Worm (Caenorhabditis elegans) whole organism, young adult: Measurements from ENCODE around the gene K02H11.9.
A peak's percentile ranks its signal among the peaks of the same experiment; 100 is the strongest.
"Not testable (repeated sequence)": the region's sequence is repeated elsewhere in the genome, so short reads cannot be mapped to it uniquely, and the experiment has no call there.

Experiments
- B0035.1 ChIP-seq: sonication (generic microtip); optimal IDR thresholded peaks from 2 replicates; lab custom pipeline; 2016; ENCODE audit warnings: missing genetic modification characterization, mild to moderate bottlenecking, missing compliant biosample characterization, missing genotype, missing genetic modification reagents
- B0261.1 ChIP-seq: sonication (generic microtip); optimal IDR thresholded peaks from 2 replicates; lab custom pipeline; 2016; ENCODE audit warnings: mild to moderate bottlenecking, missing genetic modification characterization, moderate library complexity, missing compliant biosample characterization
- C17E4.6 ChIP-seq: fragments of 200-800 bp; sonication (Bioruptor generic); IDR thresholded peaks from 2 replicates; pipeline ENCODE4 v1.3.6; 2022; ENCODE audit warnings: missing genetic modification reagents, missing genetic modification characterization, missing compliant biosample characterization
- F22D6.2 ChIP-seq: sonication (generic microtip); optimal IDR thresholded peaks from 2 replicates; lab custom pipeline; 2016; ENCODE audit warnings: mild to moderate bottlenecking, missing genetic modification characterization, missing compliant biosample characterization
- F23B12.7 ChIP-seq: sonication (generic microtip); optimal IDR thresholded peaks from 2 replicates; lab custom pipeline; 2017; ENCODE audit warnings: missing genetic modification characterization, mild to moderate bottlenecking, missing compliant biosample characterization, antibody characterized with exemption, moderate library complexity; ENCODE audit not compliant: insufficient read depth
- F37B4.10 ChIP-seq: fragments of 200-800 bp; sonication (Bioruptor generic); IDR thresholded peaks from 2 replicates; pipeline ENCODE4 v1.3.6; 2022; ENCODE audit warnings: missing genetic modification characterization, missing compliant biosample characterization
- F49E8.2 ChIP-seq: sonication (generic microtip); optimal IDR thresholded peaks from 3 replicates; lab custom pipeline; 2017; ENCODE audit warnings: missing genetic modification characterization, mild to moderate bottlenecking, missing compliant biosample characterization, antibody characterized with exemption, moderate library complexity; ENCODE audit not compliant: insufficient read depth
- F57A8.1 ChIP-seq: fragments of 200-800 bp; sonication (Bioruptor generic); optimal IDR thresholded peaks from 2 replicates; lab custom pipeline; 2018; ENCODE audit warnings: mild to moderate bottlenecking, missing genetic modification characterization, moderate library complexity, missing compliant biosample characterization
- Y53G8AR.9 ChIP-seq: fragments of 200-800 bp; sonication (Bioruptor generic); conservative IDR thresholded peaks from 2 replicates; pipeline ENCODE4 v1.3.6; 2022; ENCODE audit warnings: missing genetic modification reagents, missing genetic modification characterization, missing compliant biosample characterization
- Y56A3A.18 ChIP-seq: fragments of 200-800 bp; sonication (Bioruptor generic); IDR thresholded peaks from 2 replicates; pipeline ENCODE4 v1.3.6; 2022; ENCODE audit warnings: missing genetic modification reagents, missing genetic modification characterization, missing compliant biosample characterization
- Y79H2A.3 ChIP-seq: fragments of 200-800 bp; sonication (Bioruptor generic); conservative IDR thresholded peaks from 2 replicates; pipeline ENCODE4 v1.3.6; 2022; ENCODE audit warnings: missing genetic modification reagents, missing genetic modification characterization, missing compliant biosample characterization
- ZK185.1 ChIP-seq: sonication (generic microtip); optimal IDR thresholded peaks from 2 replicates; lab custom pipeline; 2016; ENCODE audit warnings: mild to moderate bottlenecking, missing genetic modification characterization, missing compliant biosample characterization; ENCODE audit not compliant: poor library complexity, severe bottlenecking
- akir-1 ChIP-seq: fragments of 200-800 bp; sonication (Bioruptor generic); optimal IDR thresholded peaks from 2 replicates; lab custom pipeline; 2018; ENCODE audit warnings: mild to moderate bottlenecking, missing genetic modification characterization, moderate library complexity, missing compliant biosample characterization
- aptf-3 ChIP-seq: fragments of 200-800 bp; sonication (Bioruptor generic); IDR thresholded peaks from 2 replicates; pipeline ENCODE4 v1.3.6; 2022; ENCODE audit warnings: missing genetic modification characterization, missing compliant biosample characterization
- attf-6 ChIP-seq: fragments of 200-800 bp; sonication (Bioruptor generic); IDR thresholded peaks from 2 replicates; pipeline ENCODE4 v1.3.6; 2022; ENCODE audit warnings: missing genetic modification reagents, missing genetic modification characterization, missing compliant biosample characterization
- cebp-2 ChIP-seq: fragments of 200-800 bp; sonication (Bioruptor generic); IDR thresholded peaks from 2 replicates; pipeline ENCODE4 v1.3.6; 2022; ENCODE audit warnings: missing genetic modification characterization, missing compliant biosample characterization
- ceh-40 ChIP-seq: fragments of 200-800 bp; sonication (Bioruptor generic); IDR thresholded peaks from 2 replicates; pipeline ENCODE4 v1.3.6; 2022; ENCODE audit warnings: missing genetic modification characterization, missing compliant biosample characterization
- die-1 ChIP-seq: sonication (generic microtip); optimal IDR thresholded peaks from 2 replicates; lab custom pipeline; 2016; ENCODE audit warnings: missing genotype, mild to moderate bottlenecking, missing genetic modification characterization, missing compliant biosample characterization
- egl-44 ChIP-seq: fragments of 200-800 bp; sonication (Bioruptor generic); IDR thresholded peaks from 2 replicates; pipeline ENCODE4 v1.3.6; 2022; ENCODE audit warnings: missing genetic modification reagents, missing genetic modification characterization, missing compliant biosample characterization
- ekl-4 ChIP-seq: fragments of 200-800 bp; sonication (Bioruptor generic); IDR thresholded peaks from 2 replicates; pipeline ENCODE4 v1.3.6; 2022; ENCODE audit warnings: missing genetic modification reagents, missing genetic modification characterization, missing compliant biosample characterization
- hmg-20 ChIP-seq: fragments of 200-800 bp; sonication (Bioruptor generic); IDR thresholded peaks from 2 replicates; pipeline ENCODE4 v1.3.6; 2022; ENCODE audit warnings: missing genetic modification reagents, missing genetic modification characterization, missing compliant biosample characterization
- let-526 ChIP-seq: fragments of 200-800 bp; sonication (Bioruptor generic); IDR thresholded peaks from 2 replicates; pipeline ENCODE4 v1.3.6; 2022; ENCODE audit warnings: missing genetic modification reagents, missing genetic modification characterization, missing compliant biosample characterization
- lsl-1 ChIP-seq: fragments of 200-800 bp; sonication (Bioruptor generic); optimal IDR thresholded peaks from 2 replicates; lab custom pipeline; 2018; ENCODE audit warnings: mild to moderate bottlenecking, missing genetic modification characterization, moderate library complexity, missing compliant biosample characterization
- mcd-1 ChIP-seq: fragments of 200-800 bp; sonication (Bioruptor generic); IDR thresholded peaks from 2 replicates; pipeline ENCODE4 v1.3.6; 2022; ENCODE audit warnings: missing genetic modification reagents, missing genetic modification characterization, missing compliant biosample characterization
- mes-4 ChIP-seq: sonication (generic microtip); optimal IDR thresholded peaks from 2 replicates; lab custom pipeline; 2016; ENCODE audit warnings: missing genotype, missing genetic modification characterization, missing compliant biosample characterization
- nfya-1 ChIP-seq: sonication (generic microtip); optimal IDR thresholded peaks from 2 replicates; lab custom pipeline; 2017; ENCODE audit warnings: antibody characterized with exemption, missing compliant biosample characterization, missing genetic modification characterization, borderline replicate concordance; ENCODE audit not compliant: insufficient read depth
- nhr-120 ChIP-seq: fragments of 200-800 bp; sonication (Bioruptor generic); IDR thresholded peaks from 2 replicates; pipeline ENCODE4 v1.3.6; 2022; ENCODE audit warnings: missing genetic modification characterization, missing compliant biosample characterization
- nhr-90 ChIP-seq: sonication (generic microtip); optimal IDR thresholded peaks from 2 replicates; lab custom pipeline; 2016; ENCODE audit warnings: missing genotype, mild to moderate bottlenecking, missing genetic modification characterization, missing compliant biosample characterization
- pbrm-1 ChIP-seq: fragments of 200-800 bp; sonication (Bioruptor generic); IDR thresholded peaks from 2 replicates; pipeline ENCODE4 v1.3.6; 2022; ENCODE audit warnings: missing genetic modification reagents, missing genetic modification characterization, missing compliant biosample characterization
- rcor-1 ChIP-seq: fragments of 200-800 bp; sonication (Bioruptor generic); IDR thresholded peaks from 2 replicates; pipeline ENCODE4 v1.3.6; 2022; ENCODE audit warnings: missing genetic modification reagents, missing genetic modification characterization, missing compliant biosample characterization
- rpc-1 ChIP-seq, 2 experiments: fragments of 150-350 bp in 1 of 2; sonication (generic microtip) in 1 of 2; optimal IDR thresholded peaks; 2 replicates each; lab custom pipeline; 2014 to 2018; ENCODE audit warnings: missing biosample characterization in 1 of 2, missing genetic modification characterization in 1 of 2, missing genetic modification reagents in 1 of 2, missing genotype in 1 of 2
- tbp1 ChIP-seq: fragments of 200-800 bp; sonication (Bioruptor generic); optimal IDR thresholded peaks from 2 replicates; lab custom pipeline; 2018; ENCODE audit warnings: mild to moderate bottlenecking, missing genetic modification characterization, missing compliant biosample characterization
- unc-130 ChIP-seq: sonication (generic microtip); optimal IDR thresholded peaks from 2 replicates; lab custom pipeline; 2016; ENCODE audit warnings: missing genetic modification reagents, missing genetic modification characterization, missing compliant biosample characterization
- unc-62 ChIP-seq: fragments of 150-350 bp; optimal IDR thresholded peaks from 2 replicates; lab custom pipeline; 2014; ENCODE audit warnings: missing biosample characterization, missing genetic modification reagents, missing genetic modification characterization
- xnd-1 ChIP-seq: sonication (generic microtip); optimal IDR thresholded peaks from 2 replicates; lab custom pipeline; 2016; ENCODE audit warnings: missing genotype, missing genetic modification reagents, missing genetic modification characterization, missing compliant biosample characterization
- ztf-25 ChIP-seq: fragments of 200-800 bp; sonication (Bioruptor generic); IDR thresholded peaks from 2 replicates; pipeline ENCODE4 v1.3.6; 2022; ENCODE audit warnings: missing genetic modification reagents, missing genetic modification characterization, missing compliant biosample characterization

The K02H11.9 gene

ce11 chrV:1566776-1567175, 29.9 kb upstream of the K02H11.9 start, which contains the start of gene cdc-25.2:
TSS of gene cdc-25.2 (plus strand) at chrV:1567076.
- TF ChIP-seq nhr-90 (tag; lab: Kevin White, UChicago) (no peak), unc-62 (no peak), mes-4 (tag; lab: Kevin White, UChicago) (no peak), egl-44 (GFP tag; lab: Robert Waterston, UW) (no peak), F37B4.10 (GFP tag; lab: Robert Waterston, UW) (no peak), ZK185.1 (tag; lab: Kevin White, UChicago) (no peak), let-526 (GFP tag; lab: Robert Waterston, UW) (no peak), xnd-1 (no peak), F22D6.2 (tag; lab: Kevin White, UChicago) (no peak), pbrm-1 (GFP tag; lab: Robert Waterston, UW) (no peak), die-1 (tag; lab: Kevin White, UChicago) (no peak), F57A8.1 (no peak), Y56A3A.18 (GFP tag; lab: Robert Waterston, UW) (no peak)
- TF ChIP-seq, all 124 proteins: peak for 0

DNA sequence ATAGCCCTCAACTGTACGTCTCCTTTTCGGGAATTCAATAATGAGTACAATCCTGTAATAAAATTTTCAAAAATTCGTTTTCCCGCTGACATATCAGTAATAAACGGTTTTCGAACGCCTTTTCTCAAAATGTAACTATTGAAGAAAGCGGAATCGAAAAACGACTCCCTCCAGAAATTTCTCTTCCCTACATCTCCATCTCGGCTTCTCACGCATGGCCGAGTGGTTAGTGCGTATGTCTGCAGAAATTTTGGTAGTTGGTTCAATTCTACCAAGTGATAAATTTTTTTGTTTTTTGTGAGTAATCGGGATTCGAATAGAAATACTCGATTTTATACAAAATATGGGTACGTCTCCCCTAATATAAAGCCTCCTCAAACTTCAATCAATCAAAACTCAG, 24.3 kb upstream of the K02H11.9 start:
- TF ChIP-seq egl-44 (GFP tag; lab: Robert Waterston, UW) (peak; percentile 85), rpc-1 (tag; optimal IDR thresholded peaks at IDR 0.05; lab: Kevin White, UChicago) (peak; percentile 49), pbrm-1 (GFP tag; lab: Robert Waterston, UW) (peak; percentile 36; the same call in 1 of the 2 replicates), tbp1 (GFP tag; lab: Kevin White, UChicago) (peak; percentile 83), aptf-3 (0 out of 2 replicates have a peak, but pooled peaks have one; percentile 14), rcor-1 (GFP tag; lab: Robert Waterston, UW) (peak; percentile 67; the same call in 1 of the 2 replicates), attf-6 (GFP tag; lab: Robert Waterston, UW) (peak; percentile 41; the same call in 1 of the 2 replicates), ceh-40 (GFP tag; lab: Robert Waterston, UW) (0 out of 2 replicates have a peak, but pooled peaks have one; percentile 50), nhr-120 (GFP tag; lab: Robert Waterston, UW) (0 out of 2 replicates have a peak, but pooled peaks have one; percentile 85), B0261.1 (tag; lab: Kevin White, UChicago) (peak; percentile 57), hmg-20 (GFP tag; lab: Robert Waterston, UW) (peak; percentile 59; the same call in 1 of the 2 replicates), cebp-2 (GFP tag; lab: Robert Waterston, UW) (peak; percentile 80; the same call in 1 of the 2 replicates), C17E4.6 (GFP tag; lab: Robert Waterston, UW) (0 out of 2 replicates have a peak, but pooled peaks have one; percentile 37)
- TF ChIP-seq rpc-1 (optimal IDR thresholded peaks at IDR 0.05; lab: Kevin White, UChicago), result not testable (repeated sequence)
- TF ChIP-seq, all 124 proteins: peak for 13; not testable (repeated sequence) for 111

ce11 chrV:1558113-1558512, 21.2 kb upstream of the K02H11.9 start:
- TF ChIP-seq akir-1, result no peak
- TF ChIP-seq mcd-1 (GFP tag; lab: Robert Waterston, UW), result no peak
- TF ChIP-seq B0035.1 (tag; lab: Kevin White, UChicago), result no peak
- TF ChIP-seq, all 124 proteins: peak for 0

- TF ChIP-seq unc-130, result no peak
- no peak for TF ChIP-seq ekl-4 (GFP tag; lab: Robert Waterston, UW)
- no peak for TF ChIP-seq F23B12.7 (tag; lab: Kevin White, UChicago)
- no peak for TF ChIP-seq B0035.1 (tag; lab: Kevin White, UChicago)
- TF ChIP-seq Y53G8AR.9 (GFP tag; lab: Robert Waterston, UW), result no peak
- no peak for TF ChIP-seq ztf-25 (GFP tag; lab: Robert Waterston, UW)
- no peak for TF ChIP-seq attf-6 (GFP tag; lab: Robert Waterston, UW)
- TF ChIP-seq hmg-20 (GFP tag; lab: Robert Waterston, UW), result no peak
- no peak for TF ChIP-seq F49E8.2
- TF ChIP-seq lsl-1 (GFP tag; lab: Kevin White, UChicago), result no peak
- no peak for TF ChIP-seq Y79H2A.3 (GFP tag; lab: Robert Waterston, UW)
- TF ChIP-seq nfya-1 (tag; lab: Kevin White, UChicago), result no peak
These were observed 18.2 kb upstream of the K02H11.9 start for ce11 chrV:1555072-1555471.
